Worm (Caenorhabditis elegans) whole organism, L1 larva: Measurements from ENCODE around the gene npp-20.

Experiments
- blmp-1 ChIP-seq: fragments of 150-350 bp; optimal IDR thresholded peaks from 2 replicates; lab custom pipeline; 2014; ENCODE audit warnings: missing biosample characterization, missing genetic modification characterization
- ceh-8 ChIP-seq: fragments of 200-800 bp; sonication (Bioruptor generic); optimal IDR thresholded peaks from 2 replicates; lab custom pipeline; 2018; ENCODE audit warnings: mild to moderate bottlenecking, missing genetic modification characterization, moderate library complexity, missing compliant biosample characterization
- ceh-82 ChIP-seq, 3 experiments: fragments of 150-350 bp in 1 of 3; sonication (generic microtip) in 2 of 3; optimal IDR thresholded peaks; 2 replicates each; lab custom pipeline; 2014 to 2017; ENCODE audit warnings: missing biosample characterization in 3 of 3, missing genetic modification characterization in 3 of 3
- dsc-1 ChIP-seq: sonication (generic microtip); optimal IDR thresholded peaks from 2 replicates; lab custom pipeline; 2016; ENCODE audit warnings: mild to moderate bottlenecking, missing genetic modification characterization, missing compliant biosample characterization
- efl-1 ChIP-seq, 4 experiments: fragments of 150-350 bp; optimal IDR thresholded peaks in 3 of 4; peaks in 1 of 4; 1 replicate in 1 of 4; 2 replicates in 3 of 4; lab custom pipeline; 2014; ENCODE audit warnings: missing biosample characterization in 2 of 4, missing genetic modification characterization in 2 of 4, missing genetic modification reagents in 2 of 4
- efl-3 ChIP-seq: fragments of 200-800 bp; sonication (Bioruptor generic); optimal IDR thresholded peaks from 2 replicates; lab custom pipeline; 2018; ENCODE audit warnings: mild to moderate bottlenecking, missing genetic modification characterization, missing compliant biosample characterization
- elt-2 ChIP-seq: sonication (generic microtip); optimal IDR thresholded peaks from 2 replicates; lab custom pipeline; 2016; ENCODE audit warnings: missing genetic modification characterization, mild to moderate bottlenecking, inconsistent platforms, missing compliant biosample characterization, missing genetic modification reagents
- fkh-4 ChIP-seq: sonication (generic microtip); optimal IDR thresholded peaks from 2 replicates; lab custom pipeline; 2016; ENCODE audit warnings: missing compliant biosample characterization, missing genetic modification characterization, borderline replicate concordance
- grh-1 ChIP-seq: fragments of 200-800 bp; sonication (Bioruptor generic); IDR thresholded peaks from 2 replicates; pipeline ENCODE4 v1.3.6; 2022; ENCODE audit warnings: missing genetic modification reagents, missing genetic modification characterization, missing compliant biosample characterization
- hlh-17 ChIP-seq: fragments of 200-800 bp; sonication (Bioruptor generic); optimal IDR thresholded peaks from 2 replicates; lab custom pipeline; 2018; ENCODE audit warnings: missing genetic modification characterization, mild to moderate bottlenecking, missing compliant biosample characterization, moderate library complexity, borderline replicate concordance
- lin-13 ChIP-seq: fragments of 150-350 bp; optimal IDR thresholded peaks from 2 replicates; lab custom pipeline; 2014; ENCODE audit warnings: missing biosample characterization, missing genetic modification reagents, missing genetic modification characterization
- lin-14 ChIP-seq: fragments of 200-800 bp; sonication (Bioruptor generic); optimal IDR thresholded peaks from 2 replicates; lab custom pipeline; 2018; ENCODE audit warnings: mild to moderate bottlenecking, missing genetic modification characterization, moderate library complexity, missing compliant biosample characterization
- lir-3 ChIP-seq: sonication (generic microtip); optimal IDR thresholded peaks from 2 replicates; lab custom pipeline; 2016; ENCODE audit warnings: mild to moderate bottlenecking, missing genetic modification characterization, moderate library complexity, missing compliant biosample characterization; ENCODE audit not compliant: poor library complexity
- mab-9 ChIP-seq: fragments of 200-800 bp; sonication (Bioruptor generic); IDR thresholded peaks from 2 replicates; pipeline ENCODE4 v1.3.6; 2022; ENCODE audit warnings: missing genetic modification reagents, missing genetic modification characterization, missing compliant biosample characterization
- mep-1 ChIP-seq: fragments of 150-350 bp; optimal IDR thresholded peaks from 2 replicates; lab custom pipeline; 2014; ENCODE audit warnings: missing biosample characterization, missing genetic modification characterization
- nhr-12 ChIP-seq: sonication (generic microtip); optimal IDR thresholded peaks from 2 replicates; lab custom pipeline; 2017; ENCODE audit warnings: missing biosample characterization, missing genetic modification characterization
- nhr-28 ChIP-seq: fragments of 150-350 bp; optimal IDR thresholded peaks from 2 replicates; lab custom pipeline; 2014; ENCODE audit warnings: missing biosample characterization, missing genetic modification characterization
- nhr-76 ChIP-seq: sonication (generic microtip); optimal IDR thresholded peaks from 2 replicates; lab custom pipeline; 2017; ENCODE audit warnings: missing biosample characterization, missing genetic modification characterization
- nhr-77 ChIP-seq: fragments of 150-350 bp; optimal IDR thresholded peaks from 2 replicates; lab custom pipeline; 2014; ENCODE audit warnings: missing biosample characterization, missing genetic modification characterization
- nhr-85 ChIP-seq: sonication (generic microtip); peaks from one replicate; lab custom pipeline; 2016; ENCODE audit warnings: missing genetic modification characterization, inconsistent platforms, missing compliant biosample characterization
- pqm-1 ChIP-seq: sonication (generic microtip); optimal IDR thresholded peaks from 3 replicates; lab custom pipeline; 2017; ENCODE audit warnings: missing biosample characterization, missing genetic modification characterization
- rnt-1 ChIP-seq: sonication (generic microtip); optimal IDR thresholded peaks from 2 replicates; lab custom pipeline; 2016; ENCODE audit warnings: mild to moderate bottlenecking, missing genetic modification characterization, moderate library complexity, missing compliant biosample characterization
- snpc-4 ChIP-seq: fragments of 150-350 bp; optimal IDR thresholded peaks from 2 replicates; lab custom pipeline; 2014; ENCODE audit warnings: missing biosample characterization, missing genetic modification characterization
- sup-37 ChIP-seq: fragments of 200-800 bp; sonication (Bioruptor generic); optimal IDR thresholded peaks from 2 replicates; lab custom pipeline; 2018; ENCODE audit warnings: mild to moderate bottlenecking, missing genetic modification characterization, missing compliant biosample characterization
- tbx-2 ChIP-seq: sonication (generic microtip); optimal IDR thresholded peaks from 2 replicates; lab custom pipeline; 2016; ENCODE audit warnings: missing genetic modification characterization, missing compliant biosample characterization
- unc-30 ChIP-seq: sonication (generic microtip); optimal IDR thresholded peaks from 2 replicates; lab custom pipeline; 2017; ENCODE audit warnings: missing biosample characterization, missing genetic modification characterization
- unc-62 ChIP-seq: fragments of 150-350 bp; optimal IDR thresholded peaks from 2 replicates; lab custom pipeline; 2014; ENCODE audit warnings: missing biosample characterization, missing genetic modification reagents, missing genetic modification characterization
- unc-98 ChIP-seq: fragments of 200-800 bp; sonication (Bioruptor generic); IDR thresholded peaks from 2 replicates; pipeline ENCODE4 v1.3.6; 2022; ENCODE audit warnings: missing genetic modification characterization, missing compliant biosample characterization
- ztf-4 ChIP-seq: fragments of 150-350 bp; optimal IDR thresholded peaks from 2 replicates; lab custom pipeline; 2014; ENCODE audit warnings: missing biosample characterization, missing genetic modification characterization

Gene npp-20

ce11 chrIV:1522358-1522757, 26.5 kb upstream of the npp-20 start:
- peak; percentile 71 for TF ChIP-seq ceh-8 (GFP tag; lab: Kevin White, UChicago)
- TF ChIP-seq nhr-12: no peak
- no peak for TF ChIP-seq efl-1 (optimal IDR thresholded peaks at IDR 0.05; lab: Kevin White, UChicago)
- TF ChIP-seq efl-1 (GFP tag; optimal IDR thresholded peaks at IDR 0.05 in 1 of 2; lab: Kevin White, UChicago): peak in 1 of 2 experiments; percentile 87
- no peak for TF ChIP-seq fkh-4 (tag; lab: Kevin White, UChicago)
- TF ChIP-seq pqm-1 (tag; lab: Kevin White, UChicago): no peak
- no peak for TF ChIP-seq lir-3
- TF ChIP-seq nhr-28 (tag; lab: Kevin White, UChicago): no peak

ce11 chrIV:1521224-1521623, 25.4 kb upstream of the npp-20 start, which contains the start of gene K03H6.4:
Gene K03H6.4 (minus strand): TSS chrIV:1521324.
- TF ChIP-seq snpc-4 (tag; lab: Kevin White, UChicago) (no peak), ceh-8 (GFP tag; lab: Kevin White, UChicago) (peak; percentile 39)

ce11 chrIV:1516527-1516926, 20.7 kb upstream of the npp-20 start, which contains the start of gene clec-172:
Gene clec-172 (minus strand): TSS chrIV:1516627.
- TF ChIP-seq ceh-82 (tag; optimal IDR thresholded peaks at IDR 0.05; lab: Kevin White, UChicago) (no peak), lin-13 (GFP tag; lab: Kevin White, UChicago) (no peak)
- TF ChIP-seq, all 84 proteins: peak for 0

ce11 chrIV:1515891-1516290, 20.1 kb upstream of the npp-20 start:
- TF ChIP-seq hlh-17 (GFP tag; lab: Kevin White, UChicago) (no peak), nhr-76 (tag; lab: Kevin White, UChicago) (no peak), sup-37 (GFP tag; lab: Kevin White, UChicago) (no peak), unc-30 (tag; lab: Kevin White, UChicago) (no peak), dsc-1 (tag; lab: Kevin White, UChicago) (no peak), nhr-12 (no peak), efl-3 (no peak), unc-62 (GFP tag; lab: Kevin White, UChicago) (no peak), unc-98 (GFP tag; lab: Robert Waterston, UW) (no peak), blmp-1 (no peak), nhr-77 (no peak), mab-9 (GFP tag; lab: Robert Waterston, UW) (no peak), ztf-4 (tag; lab: Kevin White, UChicago) (no peak), nhr-28 (tag; lab: Kevin White, UChicago) (no peak)

- peak; percentile 29 for TF ChIP-seq nhr-85 (tag; lab: Kevin White, UChicago)
- no peak for TF ChIP-seq rnt-1 (tag; lab: Kevin White, UChicago)
- TF ChIP-seq, all 84 proteins: peak for 1
Measured at ce11 chrIV:1514415-1514814, 18.6 kb upstream of the npp-20 start.

ce11 chrIV:1512944-1513343, 17.1 kb upstream of the npp-20 start:
- no peak for TF ChIP-seq nhr-12
- TF ChIP-seq tbx-2 (tag; lab: Kevin White, UChicago): no peak
- no peak for TF ChIP-seq lin-14
- TF ChIP-seq mab-9 (GFP tag; lab: Robert Waterston, UW): no peak
- no peak for TF ChIP-seq grh-1 (GFP tag; lab: Robert Waterston, UW)
- TF ChIP-seq nhr-85 (tag; lab: Kevin White, UChicago): peak; percentile 52

- TF ChIP-seq ztf-4 (tag; lab: Kevin White, UChicago) (no peak), elt-2 (tag; lab: Kevin White, UChicago) (peak; percentile 55), mep-1 (tag; lab: Kevin White, UChicago) (no peak), nhr-28 (tag; lab: Kevin White, UChicago) (no peak)
Measured at ce11 chrIV:1510241-1510640, 14.4 kb upstream of the npp-20 start, which contains the start of gene txt-4. Gene txt-4 (plus strand): TSS chrIV:1510564.
